Worm (Caenorhabditis elegans): ENCODE results near the gene Y37D8A.3.

The Y37D8A.3 gene

DNA sequence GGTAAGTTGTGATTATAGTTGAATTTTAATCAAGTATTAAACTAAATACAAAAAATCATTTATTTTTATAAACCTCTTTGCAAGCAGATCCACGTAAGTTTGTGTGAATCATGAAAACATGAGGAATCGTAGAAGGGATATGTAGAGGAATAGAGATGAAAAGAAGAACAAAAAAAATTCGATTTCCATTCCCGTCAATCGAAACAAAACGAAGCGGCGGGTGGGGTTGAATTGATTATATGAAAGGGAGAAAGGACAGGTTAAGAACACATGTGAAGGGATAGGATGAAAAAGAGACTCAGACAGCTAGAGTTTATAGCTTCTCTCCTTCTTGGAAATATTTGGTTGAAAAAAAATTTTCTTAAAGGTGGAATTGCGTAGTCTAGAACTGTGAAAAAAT, 31.0 kb downstream of the Y37D8A.3 start:
- TF ChIP-seq him-1 (tag; optimal IDR thresholded peaks at IDR 0.05) (no peak), tbx-9 (tag; optimal IDR thresholded peaks at IDR 0.05; ENCODE audit: borderline replicate concordance) (no peak), B0336.3 (GFP tag; IDR thresholded peaks at IDR 0.05) (no peak), nhr-120 (GFP tag; IDR thresholded peaks at IDR 0.05) (no peak), mxl-1 (tag; optimal IDR thresholded peaks at IDR 0.05) (no peak), hsf-1 (GFP tag; IDR thresholded peaks at IDR 0.05) (no peak), die-1 (tag; optimal IDR thresholded peaks at IDR 0.05) (no peak), tbp1 (GFP tag; optimal IDR thresholded peaks at IDR 0.05) (no peak), K11D2.4 (GFP tag; IDR thresholded peaks at IDR 0.05) (no peak), snpc-4 (GFP tag; optimal IDR thresholded peaks at IDR 0.05) (no peak), snpc-4 (tag; optimal IDR thresholded peaks at IDR 0.05) (no peak), aptf-3 (GFP tag; IDR thresholded peaks at IDR 0.05) (no peak), F33H1.4 (GFP tag; IDR thresholded peaks at IDR 0.05) (no peak), lin-26 (GFP tag; IDR thresholded peaks at IDR 0.05) (no peak), tlf-1 (GFP tag; optimal IDR thresholded peaks at IDR 0.05) (no peak)

DNA sequence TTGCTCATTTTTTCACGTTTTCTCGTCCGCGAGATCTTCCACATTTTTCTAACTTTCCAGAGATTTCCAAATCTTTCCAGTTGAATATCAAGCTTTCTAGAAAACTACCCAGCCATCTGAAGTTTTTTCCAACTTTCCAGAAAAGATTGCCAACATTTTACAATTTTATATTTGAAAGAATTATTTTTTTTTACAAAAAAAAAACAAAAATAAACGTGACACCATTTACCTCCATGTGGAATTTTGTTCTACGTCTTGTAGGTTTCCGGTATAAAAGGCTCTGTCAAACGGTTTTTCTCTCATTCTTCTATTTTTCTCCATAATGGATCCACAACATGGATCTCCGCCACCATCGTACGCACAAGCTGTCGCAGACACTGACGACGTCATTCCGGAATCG, 35.5 kb downstream of the Y37D8A.3 start, which contains the start of gene Y37D8A.8:
TSS of gene Y37D8A.8 (plus strand) at position 301 of the 400 bp plus-strand sequence.
- no peak for TF ChIP-seq rcor-1 (GFP tag; IDR thresholded peaks at IDR 0.05)
- TF ChIP-seq F49E8.2 (tag; optimal IDR thresholded peaks at IDR 0.05; ENCODE audit: insufficient read depth), result no peak
- no peak for TF ChIP-seq ztf-18 (tag; optimal IDR thresholded peaks at IDR 0.05)
- TF ChIP-seq ccch-3 (GFP tag; optimal IDR thresholded peaks at IDR 0.05), result no peak
- TF ChIP-seq gei-17 (GFP tag; optimal IDR thresholded peaks at IDR 0.05), result no peak
- no peak for TF ChIP-seq tbx-9 (tag; optimal IDR thresholded peaks at IDR 0.05; ENCODE audit: borderline replicate concordance)
- no peak for TF ChIP-seq hmg-20 (GFP tag; IDR thresholded peaks at IDR 0.05)
- TF ChIP-seq cebp-2 (GFP tag; IDR thresholded peaks at IDR 0.05), result no peak
- no peak for TF ChIP-seq nhr-120 (GFP tag; IDR thresholded peaks at IDR 0.05)
- TF ChIP-seq nfya-2 (GFP tag; IDR thresholded peaks at IDR 0.05), result no peak
- TF ChIP-seq hlh-12 (tag; optimal IDR thresholded peaks at IDR 0.05), result no peak
- TF ChIP-seq K12H6.12 (tag; optimal IDR thresholded peaks at IDR 0.05), result no peak

DNA sequence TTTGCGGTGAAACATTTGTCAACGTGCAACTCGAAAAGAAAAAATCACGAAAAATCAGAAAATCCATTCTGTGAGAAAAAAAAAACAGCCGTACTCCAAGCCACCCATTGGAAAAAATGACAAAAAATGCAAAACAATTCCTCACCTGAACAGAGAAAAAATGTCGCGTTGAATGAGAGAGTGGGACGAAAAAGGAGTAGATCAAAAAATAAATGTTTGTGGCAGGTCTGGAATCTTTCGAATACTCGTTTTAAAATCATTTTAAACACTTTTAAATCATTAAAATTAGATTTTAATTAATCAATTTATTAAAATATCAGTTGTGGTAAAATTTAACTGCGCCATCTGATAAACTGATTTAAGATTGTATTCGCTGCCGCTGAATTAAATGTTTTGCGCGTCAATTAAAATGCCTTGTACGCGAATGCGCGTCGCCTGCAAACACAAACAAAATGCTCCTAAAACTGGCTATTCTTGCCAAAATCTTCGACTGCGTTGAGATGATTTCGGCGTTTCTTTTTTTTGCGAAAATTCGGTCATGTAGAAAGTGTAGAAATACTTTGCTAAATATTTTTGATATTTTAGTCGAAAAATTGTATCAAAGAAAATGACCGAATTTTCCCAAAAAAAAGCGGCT, 41.0 kb downstream of the Y37D8A.3 start, which contains the start of gene Y37D8A.6:
TSS of gene Y37D8A.6 (minus strand) at position 238 of the 637 bp plus-strand sequence.
- TF ChIP-seq Y95B8A.8 (GFP tag; IDR thresholded peaks at IDR 0.05) (no peak), C17E4.6 (GFP tag; IDR thresholded peaks at IDR 0.05) (no peak), D2030.7 (GFP tag; IDR thresholded peaks at IDR 0.05) (0 out of 2 replicates have a peak, but pooled peaks have one; percentile 7), tbx-9 (tag; optimal IDR thresholded peaks at IDR 0.05; ENCODE audit: borderline replicate concordance) (no peak), efl-1 (GFP tag; optimal IDR thresholded peaks at IDR 0.05) (peak; percentile 52)

DNA sequence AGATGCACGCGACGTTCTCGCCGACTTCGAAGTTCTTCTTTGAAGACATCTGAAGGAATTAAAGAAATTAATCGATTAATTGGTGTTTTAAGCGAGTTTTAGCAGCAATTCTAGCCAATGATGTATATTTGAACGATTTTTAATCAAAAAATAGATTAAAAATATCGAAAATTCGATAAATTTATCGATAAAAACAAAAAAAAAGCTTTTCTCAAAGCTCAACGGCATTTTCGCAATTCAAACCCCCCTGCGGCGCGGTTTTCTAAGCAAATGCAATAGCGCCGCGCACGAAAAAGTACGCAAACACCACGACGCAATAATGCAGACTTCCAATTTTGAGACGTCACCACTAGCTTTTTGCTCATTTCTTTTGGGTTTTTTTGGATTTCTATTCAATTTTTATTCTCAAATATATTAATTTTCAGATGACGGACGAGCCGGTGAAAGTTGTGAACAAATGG, 45.5 kb downstream of the Y37D8A.3 start, which contains the start of the genes mrg-1 and spcs-2:
TSS of gene mrg-1 (minus strand) at position 51 of the 461 bp plus-strand sequence.
TSS of gene spcs-2 (plus strand) at position 426 of the 461 bp plus-strand sequence.
- TF ChIP-seq snpc-4 (GFP tag; optimal IDR thresholded peaks at IDR 0.05) (peak; percentile 42), snpc-4 (tag; optimal IDR thresholded peaks at IDR 0.05) (peak in 3 of 4 experiments; percentile 57 to 72 (median 62)), ztf-25 (GFP tag; IDR thresholded peaks at IDR 0.05) (0 out of 2 replicates have a peak, but pooled peaks have one; percentile 68), egrh-3 (GFP tag; IDR thresholded peaks at IDR 0.05) (peak; percentile 60), lin-40 (tag; optimal IDR thresholded peaks at IDR 0.05) (peak; percentile 88), die-1 (tag; optimal IDR thresholded peaks at IDR 0.05) (no peak), K12H6.12 (tag; optimal IDR thresholded peaks at IDR 0.05) (peak; percentile 52), mxl-1 (tag; optimal IDR thresholded peaks at IDR 0.05) (no peak), ztf-18 (tag; optimal IDR thresholded peaks at IDR 0.05) (peak; percentile 67), mel-28 (tag; optimal IDR thresholded peaks at IDR 0.05; ENCODE audit: borderline replicate concordance) (peak; percentile 18), madf-6 (GFP tag; IDR thresholded peaks at IDR 0.05) (peak; percentile 84), Y95B8A.8 (GFP tag; IDR thresholded peaks at IDR 0.05) (0 out of 2 replicates have a peak, but pooled peaks have one; percentile 64), B0019.2 (GFP tag; conservative IDR thresholded peaks at IDR 0.05) (peak; percentile 62), pha-4 (tag; optimal IDR thresholded peaks at IDR 0.05) (no peak), aptf-3 (GFP tag; IDR thresholded peaks at IDR 0.05) (no peak), ekl-4 (GFP tag; IDR thresholded peaks at IDR 0.05) (peak; percentile 76), snpc-1.3 (tag; optimal IDR thresholded peaks at IDR 0.05; ENCODE audit: insufficient read depth) (peak; percentile 88), unc-62 (GFP tag; optimal IDR thresholded peaks at IDR 0.05) (no peak), Y79H2A.3 (GFP tag; conservative IDR thresholded peaks at IDR 0.05) (0 out of 2 replicates have a peak, but pooled peaks have one; percentile 34), atf-7 (tag; optimal IDR thresholded peaks at IDR 0.05) (peak; percentile 10), snpc-3.4 (tag; optimal IDR thresholded peaks at IDR 0.05) (peak; percentile 88)

All from whole organism, young adult.